Worm (Caenorhabditis elegans) whole organism, L4 larva: ENCODE results near the gene spop-1.

Source experiments
- F44E2.7 ChIP-seq: fragments of 200-800 bp; sonication (Bioruptor generic); IDR thresholded peaks from 2 replicates; pipeline ENCODE4 v2.1.2; 2022; ENCODE audit warnings: missing genetic modification characterization, missing compliant biosample characterization
- F49E8.2 ChIP-seq: sonication (generic microtip); optimal IDR thresholded peaks from 2 replicates; lab custom pipeline; 2016; ENCODE audit warnings: missing compliant biosample characterization, mild to moderate bottlenecking, missing genetic modification characterization, borderline replicate concordance
- Y48G9A.11 ChIP-seq: fragments of 200-800 bp; sonication (Bioruptor generic); IDR thresholded peaks from 2 replicates; pipeline ENCODE4 v1.3.6; 2022; ENCODE audit warnings: missing genetic modification reagents, missing genetic modification characterization, missing compliant biosample characterization
- Y5F2A.4 ChIP-seq: fragments of 200-800 bp; sonication (Bioruptor generic); optimal IDR thresholded peaks from 2 replicates; lab custom pipeline; 2018; ENCODE audit warnings: mild to moderate bottlenecking, missing genetic modification characterization, missing compliant biosample characterization
- ZK337.2 ChIP-seq: fragments of 200-800 bp; sonication (Bioruptor generic); IDR thresholded peaks from 2 replicates; pipeline ENCODE4 v1.3.6; 2022; ENCODE audit warnings: missing genetic modification reagents, missing genetic modification characterization, missing compliant biosample characterization
- aha-1 ChIP-seq: fragments of 150-350 bp; peaks from one replicate; lab custom pipeline; 2014; ENCODE audit warnings: missing biosample characterization, missing genetic modification characterization
- aly-2 ChIP-seq: sonication (generic microtip); optimal IDR thresholded peaks from 2 replicates; lab custom pipeline; 2018; ENCODE audit warnings: missing biosample characterization, missing genetic modification characterization
- ama-1 ChIP-seq: fragments of 150-350 bp; optimal IDR thresholded peaks from 2 replicates; lab custom pipeline; 2014; ENCODE audit warnings: inconsistent platforms, mixed read lengths
- ceh-20 ChIP-seq: fragments of 200-800 bp; sonication (Bioruptor generic); IDR thresholded peaks from 2 replicates; pipeline ENCODE4 v1.3.6; 2022; ENCODE audit warnings: missing genetic modification reagents, missing genetic modification characterization, missing compliant biosample characterization
- ceh-28 ChIP-seq: fragments of 150-350 bp; optimal IDR thresholded peaks from 2 replicates; lab custom pipeline; 2014; ENCODE audit warnings: missing biosample characterization, missing genetic modification reagents, missing genetic modification characterization
- ceh-44 ChIP-seq: fragments of 200-800 bp; sonication (Bioruptor generic); IDR thresholded peaks from 2 replicates; pipeline ENCODE4 v1.3.6; 2022; ENCODE audit warnings: missing genetic modification reagents, missing genetic modification characterization, missing compliant biosample characterization
- cey-2 ChIP-seq: sonication (generic microtip); optimal IDR thresholded peaks from 3 replicates; lab custom pipeline; 2017; ENCODE audit warnings: missing genetic modification characterization, mild to moderate bottlenecking, missing compliant biosample characterization, antibody characterized with exemption, borderline replicate concordance; ENCODE audit not compliant: insufficient read depth
- dmd-9 ChIP-seq: fragments of 200-800 bp; sonication (Bioruptor generic); IDR thresholded peaks from 2 replicates; pipeline ENCODE4 v1.3.6; 2022; ENCODE audit warnings: missing genetic modification reagents, missing genetic modification characterization, missing compliant biosample characterization
- dpl-1 ChIP-seq: fragments of 150-350 bp; optimal IDR thresholded peaks from 2 replicates; lab custom pipeline; 2014; ENCODE audit warnings: missing biosample characterization, missing genetic modification reagents, missing genetic modification characterization
- duxl-1 ChIP-seq: sonication (generic microtip); optimal IDR thresholded peaks from 2 replicates; lab custom pipeline; 2016; ENCODE audit warnings: mild to moderate bottlenecking, missing genetic modification characterization, moderate library complexity, missing compliant biosample characterization; ENCODE audit not compliant: poor library complexity
- hlh-11 ChIP-seq: fragments of 200-800 bp; sonication (Bioruptor generic); optimal IDR thresholded peaks from 2 replicates; lab custom pipeline; 2018; ENCODE audit warnings: mild to moderate bottlenecking, missing genetic modification characterization, missing compliant biosample characterization
- hmg-1.1 ChIP-seq: fragments of 200-800 bp; sonication (Bioruptor generic); IDR thresholded peaks from 2 replicates; pipeline ENCODE4 v1.3.6; 2022; ENCODE audit warnings: missing genetic modification reagents, missing genetic modification characterization, missing compliant biosample characterization
- lin-1 ChIP-seq: fragments of 200-800 bp; sonication (Bioruptor generic); IDR thresholded peaks from 2 replicates; pipeline ENCODE4 v1.3.6; 2022; ENCODE audit warnings: missing genetic modification reagents, missing genetic modification characterization, missing compliant biosample characterization
- lin-29 ChIP-seq: fragments of 200-800 bp; sonication (Bioruptor generic); IDR thresholded peaks from 2 replicates; pipeline ENCODE4 v1.3.6; 2022; ENCODE audit warnings: missing genetic modification reagents, missing genetic modification characterization, missing compliant biosample characterization
- lsy-2 ChIP-seq, 2 experiments: fragments of 150-350 bp in 1 of 2; sonication (generic microtip) in 1 of 2; optimal IDR thresholded peaks; 2 replicates each; lab custom pipeline; 2014 to 2017; ENCODE audit warnings: missing biosample characterization in 2 of 2, missing genetic modification characterization in 2 of 2
- madf-5 ChIP-seq, 2 experiments: fragments of 200-800 bp; sonication (Bioruptor generic); IDR thresholded peaks; 2 replicates each; pipeline ENCODE4 v1.3.6; 2022; ENCODE audit warnings: missing compliant biosample characterization in 2 of 2, missing genetic modification characterization in 2 of 2
- mdl-1 ChIP-seq, 2 experiments: fragments of 150-350 bp in 1 of 2; sonication (generic microtip) in 1 of 2; optimal IDR thresholded peaks; 2 replicates each; lab custom pipeline; 2014 to 2017; ENCODE audit warnings: missing biosample characterization in 2 of 2, missing genetic modification characterization in 2 of 2
- mdt-29 ChIP-seq: fragments of 200-800 bp; sonication (Bioruptor generic); IDR thresholded peaks from 2 replicates; pipeline ENCODE4 v1.3.6; 2022; ENCODE audit warnings: missing genetic modification reagents, missing genetic modification characterization, missing compliant biosample characterization
- mep-1 ChIP-seq: fragments of 150-350 bp; sonication (generic microtip); optimal IDR thresholded peaks from 3 replicates; lab custom pipeline; 2014; ENCODE audit warnings: missing biosample characterization, missing genetic modification characterization
- mes-2 ChIP-seq: sonication (generic microtip); optimal IDR thresholded peaks from 2 replicates; lab custom pipeline; 2016; ENCODE audit warnings: missing genotype, mild to moderate bottlenecking, missing genetic modification characterization, missing compliant biosample characterization; ENCODE audit not compliant: poor library complexity, severe bottlenecking
- nhr-11 ChIP-seq: fragments of 150-350 bp; optimal IDR thresholded peaks from 2 replicates; lab custom pipeline; 2014; ENCODE audit warnings: missing biosample characterization, missing genetic modification characterization
- nhr-237 ChIP-seq: sonication (generic microtip); optimal IDR thresholded peaks from 2 replicates; lab custom pipeline; 2017; ENCODE audit warnings: missing biosample characterization, missing genetic modification characterization
- nhr-41 ChIP-seq: fragments of 200-800 bp; sonication (Bioruptor generic); IDR thresholded peaks from 2 replicates; pipeline ENCODE4 v1.3.6; 2022; ENCODE audit warnings: missing genetic modification reagents, missing genetic modification characterization, missing compliant biosample characterization
- nhr-77 ChIP-seq: fragments of 150-350 bp; optimal IDR thresholded peaks from 2 replicates; lab custom pipeline; 2014; ENCODE audit warnings: missing biosample characterization, missing genetic modification characterization
- pqm-1 ChIP-seq: sonication (generic microtip); optimal IDR thresholded peaks from 2 replicates; lab custom pipeline; 2017; ENCODE audit warnings: missing biosample characterization, missing genetic modification characterization
- set-16 ChIP-seq: fragments of 200-800 bp; sonication (Bioruptor generic); IDR thresholded peaks from 2 replicates; pipeline ENCODE4 v1.3.6; 2022; ENCODE audit warnings: missing genetic modification reagents, missing genetic modification characterization, missing compliant biosample characterization
- spr-1 ChIP-seq: sonication (generic microtip); optimal IDR thresholded peaks from 2 replicates; lab custom pipeline; 2016; ENCODE audit warnings: mild to moderate bottlenecking, missing genetic modification characterization, missing compliant biosample characterization
- tra-1 ChIP-seq: fragments of 200-800 bp; sonication (Bioruptor generic); IDR thresholded peaks from 2 replicates; pipeline ENCODE4 v1.3.6; 2022; ENCODE audit warnings: missing genetic modification reagents, missing genetic modification characterization, missing compliant biosample characterization
- unc-39 ChIP-seq: sonication (generic microtip); optimal IDR thresholded peaks from 2 replicates; lab custom pipeline; 2017; ENCODE audit warnings: missing biosample characterization, missing genetic modification characterization
- zfp-2 ChIP-seq: sonication (generic microtip); optimal IDR thresholded peaks from 2 replicates; lab custom pipeline; 2016; ENCODE audit warnings: mild to moderate bottlenecking, missing genetic modification characterization, missing compliant biosample characterization
- ztf-11 ChIP-seq: fragments of 150-350 bp; optimal IDR thresholded peaks from 2 replicates; lab custom pipeline; 2014; ENCODE audit warnings: missing biosample characterization, missing genetic modification characterization

spop-1 gene

ce11 chrIII:10123586-10124233, 25.8 kb upstream of the spop-1 start, which contains the start of gene ttll-4 (continued):
- no peak for TF ChIP-seq lin-1 (GFP tag; lab: Robert Waterston, UW)
- TF ChIP-seq ztf-11, result no peak
- no peak for TF ChIP-seq lin-29 (GFP tag; lab: Robert Waterston, UW)
- TF ChIP-seq nhr-77, result no peak
- no peak for TF ChIP-seq pqm-1 (tag; lab: Kevin White, UChicago)
- no peak for TF ChIP-seq nhr-237 (tag; lab: Kevin White, UChicago)
- TF ChIP-seq mdt-29, result 0 out of 2 replicates have a peak, but pooled peaks have one; percentile 39
- TF ChIP-seq aha-1, result no peak
- TF ChIP-seq unc-39 (tag; lab: Kevin White, UChicago), result no peak
- TF ChIP-seq Y5F2A.4 (GFP tag; lab: Kevin White, UChicago), result no peak
- TF ChIP-seq cey-2 (tag; lab: Kevin White, UChicago), result no peak
- 0 out of 2 replicates have a peak, but pooled peaks have one; percentile 21 for TF ChIP-seq tra-1 (GFP tag; lab: Robert Waterston, UW)
- TF ChIP-seq hlh-11 (tag; lab: Kevin White, UChicago), result peak; percentile 16
- TF ChIP-seq nhr-11, result no peak
- TF ChIP-seq duxl-1 (tag; lab: Kevin White, UChicago), result no peak
- TF ChIP-seq ceh-44 (GFP tag; lab: Robert Waterston, UW), result 0 out of 2 replicates have a peak, but pooled peaks have one; percentile 23
- no peak for TF ChIP-seq ceh-28 (tag; lab: Kevin White, UChicago)
- peak; percentile 64 for TF ChIP-seq Y48G9A.11 (GFP tag; lab: Robert Waterston, UW)
- no peak for TF ChIP-seq madf-5 (GFP tag; IDR thresholded peaks at IDR 0.05; lab: Robert Waterston, UW)
- TF ChIP-seq F44E2.7 (GFP tag; lab: Robert Waterston, UW), result no peak
- TF ChIP-seq hmg-1.1 (GFP tag; lab: Robert Waterston, UW), result peak; percentile 62; the same call in 1 of the 2 replicates
- TF ChIP-seq mdl-1 (tag; optimal IDR thresholded peaks at IDR 0.05; lab: Kevin White, UChicago), result no peak
- TF ChIP-seq mep-1 (tag; lab: Kevin White, UChicago), result peak; percentile 39
- TF ChIP-seq zfp-2 (tag; lab: Kevin White, UChicago), result no peak
- no peak for TF ChIP-seq F49E8.2 (tag; lab: Kevin White, UChicago)

- TF ChIP-seq ama-1 (lab: Kevin White, UChicago) (no peak), mes-2 (tag; lab: Kevin White, UChicago) (peak; percentile 65), ceh-28 (tag; lab: Kevin White, UChicago) (peak; percentile 65), lsy-2 (tag; optimal IDR thresholded peaks at IDR 0.05; lab: Kevin White, UChicago) (peak in 1 of 2 experiments; percentile 25), ceh-20 (GFP tag; lab: Robert Waterston, UW) (no peak), set-16 (GFP tag; lab: Robert Waterston, UW) (no peak), aly-2 (tag; lab: Kevin White, UChicago) (no peak)
These were observed 22.4 kb upstream of the spop-1 start, which contains the start of the genes gtf-2H3 and ham-3 for ce11 chrIII:10120076-10120831. TSS of gene gtf-2H3 (minus strand) at chrIII:10120148. TSS of gene ham-3 (plus strand) at chrIII:10120781.

ce11 chrIII:10118818-10119217, 20.9 kb upstream of the spop-1 start, which contains the start of gene ZK1128.3:
TSS of gene ZK1128.3 (minus strand) at chrIII:10118918.
- no peak for TF ChIP-seq spr-1 (tag; lab: Kevin White, UChicago)
- no peak for TF ChIP-seq dmd-9
- no peak for TF ChIP-seq nhr-41 (GFP tag; lab: Robert Waterston, UW)
- no peak for TF ChIP-seq mes-2 (tag; lab: Kevin White, UChicago)
- no peak for TF ChIP-seq dpl-1 (GFP tag; lab: Kevin White, UChicago)
- TF ChIP-seq ZK337.2 (GFP tag; lab: Robert Waterston, UW), result no peak
